Worm (Caenorhabditis elegans) whole organism, L4/young adult: ENCODE measurements around the gene Y49F6C.2.

Source experiments
- W03F9.2 ChIP-seq: fragments of 150-350 bp; optimal IDR thresholded peaks from 2 replicates; lab custom pipeline; 2014; ENCODE audit warnings: missing biosample characterization, missing genetic modification characterization
- him-1 ChIP-seq: sonication (generic microtip); optimal IDR thresholded peaks from 2 replicates; lab custom pipeline; 2016; ENCODE audit warnings: missing genotype, missing genetic modification reagents, missing genetic modification characterization, missing compliant biosample characterization

ce11 chrII:3344917-3345316 lies 33.5 kb upstream of the Y49F6C.2 start, which contains the start of gene bath-28:
- TF ChIP-seq W03F9.2 (tag; lab: Kevin White, UChicago) = no peak
- no peak for TF ChIP-seq him-1
